Fruit fly (Drosophila melanogaster) whole organism, embryonic: ENCODE data around the gene Cad96Cb.

Experiments used
- Adf1 ChIP-seq: fragments of 200-800 bp; sonication (Bioruptor generic); IDR thresholded peaks from 2 replicates; pipeline ENCODE4 v1.3.6; 2022; ENCODE audit warnings: missing biosample characterization, missing genetic modification characterization
- Awh ChIP-seq: fragments of 200-800 bp; sonication (Bioruptor generic); IDR thresholded peaks from 2 replicates; pipeline ENCODE4, ENCODE4 v1.3.6; 2022; ENCODE audit warnings: missing biosample characterization, missing genetic modification characterization
- B-H2 ChIP-seq: fragments of 200-800 bp; sonication (Bioruptor generic); optimal IDR thresholded peaks from 2 replicates; lab custom pipeline; 2018; ENCODE audit warnings: missing biosample characterization, mild to moderate bottlenecking, missing genetic modification characterization
- CG10267 ChIP-seq: fragments of 200-800 bp; sonication (Bioruptor generic); optimal IDR thresholded peaks from 2 replicates; lab custom pipeline; 2018; ENCODE audit warnings: missing biosample characterization, mild to moderate bottlenecking, missing genetic modification characterization, moderate library complexity
- CG11456 ChIP-seq: fragments of 200-800 bp; sonication (Bioruptor generic); IDR thresholded peaks from 3 replicates; pipeline ENCODE4 v1.3.6; 2022; ENCODE audit warnings: missing biosample characterization, missing genetic modification characterization
- CG13624 ChIP-seq: fragments of 200-800 bp; sonication (Bioruptor generic); optimal IDR thresholded peaks from 2 replicates; lab custom pipeline; 2016; ENCODE audit warnings: missing biosample characterization, missing genetic modification characterization
- CG14014 ChIP-seq: fragments of 200-800 bp; sonication (Bioruptor generic); IDR thresholded peaks from 2 replicates; pipeline ENCODE4 v1.3.6; 2022; ENCODE audit warnings: missing biosample characterization, missing genetic modification characterization
- CG14710 ChIP-seq: fragments of 200-800 bp; sonication (Bioruptor generic); optimal IDR thresholded peaks from 3 replicates; lab custom pipeline; 2019; ENCODE audit warnings: missing biosample characterization, mild to moderate bottlenecking, missing genetic modification characterization, moderate library complexity
- CG16863 ChIP-seq: fragments of 200-800 bp; sonication (Bioruptor generic); optimal IDR thresholded peaks from 3 replicates; lab custom pipeline; 2016; ENCODE audit warnings: missing biosample characterization, missing genetic modification characterization
- CG2129 ChIP-seq: fragments of 200-800 bp; sonication (Bioruptor generic); IDR thresholded peaks from 2 replicates; pipeline ENCODE4 v1.3.6; 2022; ENCODE audit warnings: missing biosample characterization, missing genetic modification characterization; ENCODE audit not compliant: partially characterized antibody
- CG31441 ChIP-seq: fragments of 200-800 bp; sonication (Bioruptor generic); IDR thresholded peaks from 2 replicates; pipeline ENCODE4 v1.3.6; 2022; ENCODE audit warnings: missing biosample characterization, missing genetic modification characterization
- CG5245 ChIP-seq: fragments of 200-800 bp; sonication (Bioruptor generic); optimal IDR thresholded peaks from 3 replicates; lab custom pipeline; 2016; ENCODE audit warnings: missing biosample characterization, missing genetic modification characterization
- CG5953 ChIP-seq: fragments of 200-800 bp; sonication (Bioruptor generic); IDR thresholded peaks from 2 replicates; pipeline ENCODE4 v1.3.6; 2022; ENCODE audit warnings: missing biosample characterization, missing genetic modification characterization
- CG6765 ChIP-seq: fragments of 200-800 bp; sonication (Bioruptor generic); optimal IDR thresholded peaks from 3 replicates; lab custom pipeline; 2017; ENCODE audit warnings: missing biosample characterization, mild to moderate bottlenecking, missing genetic modification characterization
- CG7786 ChIP-seq: fragments of 200-800 bp; sonication (Bioruptor generic); optimal IDR thresholded peaks from 2 replicates; lab custom pipeline; 2016; ENCODE audit warnings: missing biosample characterization, missing genetic modification characterization
- CG9817 ChIP-seq: fragments of 200-800 bp; sonication (Bioruptor generic); optimal IDR thresholded peaks from 2 replicates; lab custom pipeline; 2018; ENCODE audit warnings: missing biosample characterization, mild to moderate bottlenecking, missing genetic modification characterization, moderate library complexity
- Chrac-16 ChIP-seq: fragments of 200-800 bp; sonication (Bioruptor generic); optimal IDR thresholded peaks from 3 replicates; lab custom pipeline; 2016; ENCODE audit warnings: missing biosample characterization, missing genetic modification characterization
- CkIIα-i1 ChIP-seq: fragments of 200-800 bp; sonication (Bioruptor generic); IDR thresholded peaks from 2 replicates; pipeline ENCODE4 v1.3.6; 2022; ENCODE audit warnings: missing biosample characterization, missing genetic modification characterization
- D ChIP-seq, 2 experiments: fragments of 200-800 bp in 1 of 2; fragments of >200 bp in 1 of 2; sonication (Bioruptor generic) in 1 of 2; optimal IDR thresholded peaks; 2 replicates in 1 of 2; 3 replicates in 1 of 2; lab custom pipeline; 2017; ENCODE audit warnings: mild to moderate bottlenecking in 1 of 2, missing biosample characterization in 1 of 2, missing genetic modification characterization in 1 of 2, missing genetic modification reagents in 1 of 2
- Dad ChIP-seq: fragments of 200-800 bp; sonication (Bioruptor generic); optimal IDR thresholded peaks from 3 replicates; lab custom pipeline; 2016; ENCODE audit warnings: missing biosample characterization, missing genetic modification characterization
- Deaf1 ChIP-seq: fragments of 200-800 bp; optimal IDR thresholded peaks from 3 replicates; lab custom pipeline; 2019; ENCODE audit warnings: missing biosample characterization, mild to moderate bottlenecking, missing genetic modification characterization, moderate library complexity
- Dip2 ChIP-seq: fragments of 200-800 bp; sonication (Bioruptor generic); IDR thresholded peaks from 2 replicates; pipeline ENCODE4 v1.3.6; 2022; ENCODE audit warnings: missing biosample characterization, missing genetic modification characterization
- E2f2 ChIP-seq: fragments of 200-800 bp; sonication (Bioruptor generic); IDR thresholded peaks from 2 replicates; pipeline ENCODE4 v1.3.6; 2022; ENCODE audit warnings: missing biosample characterization, missing genetic modification characterization
- Fer2 ChIP-seq: fragments of 200-800 bp; sonication (Bioruptor generic); optimal IDR thresholded peaks from 2 replicates; lab custom pipeline; 2018; ENCODE audit warnings: missing biosample characterization, mild to moderate bottlenecking, missing genetic modification characterization, moderate library complexity
- HmgD ChIP-seq: fragments of 200-800 bp; sonication (Bioruptor generic); optimal IDR thresholded peaks from 3 replicates; lab custom pipeline; 2016; ENCODE audit warnings: missing biosample characterization, missing genetic modification characterization
- Med ChIP-seq: fragments of 200-800 bp; sonication (Bioruptor generic); peaks from one replicate; lab custom pipeline; 2016; ENCODE audit warnings: missing biosample characterization, missing genetic modification characterization, mild to moderate bottlenecking, inconsistent platforms, moderate library complexity
- Nf-YA ChIP-seq: fragments of 200-800 bp; sonication (Bioruptor generic); IDR thresholded peaks from 2 replicates; pipeline ENCODE4 v1.3.6; 2022; ENCODE audit warnings: missing biosample characterization, missing genetic modification characterization
- Opbp ChIP-seq: fragments of 200-800 bp; sonication (Bioruptor generic); IDR thresholded peaks from 3 replicates; pipeline ENCODE4 v1.3.6; 2022; ENCODE audit warnings: missing biosample characterization, missing genetic modification characterization; ENCODE audit not compliant: partially characterized antibody
- Sox102F ChIP-seq: fragments of 200-800 bp; sonication (Bioruptor generic); optimal IDR thresholded peaks from 2 replicates; lab custom pipeline; 2018; ENCODE audit warnings: missing biosample characterization, mild to moderate bottlenecking, missing genetic modification characterization, moderate library complexity
- TFAM ChIP-seq: fragments of 200-800 bp; sonication (Bioruptor generic); optimal IDR thresholded peaks from 2 replicates; lab custom pipeline; 2017; ENCODE audit warnings: missing biosample characterization, missing genetic modification characterization, inconsistent platforms
- Vsx1 ChIP-seq: fragments of 200-800 bp; sonication (Bioruptor generic); optimal IDR thresholded peaks from 2 replicates; lab custom pipeline; 2017; ENCODE audit warnings: missing biosample characterization, mild to moderate bottlenecking, missing genetic modification characterization, missing genetic modification reagents
- al ChIP-seq: fragments of 200-800 bp; sonication (Bioruptor generic); IDR thresholded peaks from 2 replicates; pipeline ENCODE4 v1.3.6; 2022; ENCODE audit warnings: missing biosample characterization, missing genetic modification characterization
- bsh ChIP-seq, 2 experiments: fragments of 200-800 bp; sonication (Bioruptor generic); optimal IDR thresholded peaks; 2 replicates each; lab custom pipeline; 2017 to 2018; ENCODE audit warnings: mild to moderate bottlenecking in 2 of 2, missing biosample characterization in 2 of 2, missing genetic modification characterization in 2 of 2, moderate library complexity in 1 of 2
- cato ChIP-seq: fragments of 200-800 bp; sonication (Bioruptor generic); optimal IDR thresholded peaks from 2 replicates; lab custom pipeline; 2016; ENCODE audit warnings: missing biosample characterization, missing genetic modification characterization, borderline replicate concordance
- dysf ChIP-seq: fragments of 200-800 bp; sonication (Bioruptor generic); IDR thresholded peaks from 3 replicates; pipeline ENCODE4 v1.3.6; 2022; ENCODE audit warnings: missing biosample characterization, missing genetic modification characterization
- ewg ChIP-seq: fragments of 200-800 bp; sonication (Bioruptor generic); optimal IDR thresholded peaks from 3 replicates; lab custom pipeline; 2017; ENCODE audit warnings: mild to moderate bottlenecking, missing biosample characterization, missing genetic modification reagents, missing genetic modification characterization
- ftz-f1 ChIP-seq: fragments of 200-800 bp; sonication (Bioruptor generic); optimal IDR thresholded peaks from 2 replicates; lab custom pipeline; 2016; ENCODE audit warnings: missing biosample characterization, missing genetic modification characterization
- gsb-n ChIP-seq: fragments of 200-800 bp; sonication (Bioruptor generic); optimal IDR thresholded peaks from 3 replicates; lab custom pipeline; 2018; ENCODE audit warnings: missing biosample characterization, mild to moderate bottlenecking, missing genetic modification characterization
- hbn ChIP-seq: fragments of 200-800 bp; sonication (Bioruptor generic); IDR thresholded peaks from 2 replicates; pipeline ENCODE4 v1.3.6; 2022; ENCODE audit warnings: missing biosample characterization, missing genetic modification characterization; ENCODE audit not compliant: partially characterized antibody
- jigr1 ChIP-seq: fragments of 200-800 bp; sonication (Bioruptor generic); IDR thresholded peaks from 3 replicates; pipeline ENCODE4 v1.3.6; 2022; ENCODE audit warnings: missing biosample characterization, missing genetic modification characterization
- jing ChIP-seq: fragments of 200-800 bp; sonication (Bioruptor generic); optimal IDR thresholded peaks from 2 replicates; lab custom pipeline; 2018; ENCODE audit warnings: missing biosample characterization, mild to moderate bottlenecking, missing genetic modification characterization
- lola ChIP-seq, 3 experiments: fragments of >200 bp in 2 of 3; fragments of 200-800 bp in 1 of 3; sonication (Bioruptor generic) in 1 of 3; optimal IDR thresholded peaks; 2 replicates each; lab custom pipeline; 2017 to 2019; ENCODE audit warnings: missing biosample characterization in 3 of 3, missing genetic modification characterization in 3 of 3, mild to moderate bottlenecking in 1 of 3, moderate library complexity in 1 of 3
- nerfin-1 ChIP-seq: fragments of 200-800 bp; sonication (Bioruptor generic); optimal IDR thresholded peaks from 3 replicates; lab custom pipeline; 2019; ENCODE audit warnings: missing biosample characterization, mild to moderate bottlenecking, missing genetic modification characterization, moderate library complexity
- org-1 ChIP-seq: fragments of 200-800 bp; sonication (Bioruptor generic); optimal IDR thresholded peaks from 2 replicates; lab custom pipeline; 2017; ENCODE audit warnings: missing biosample characterization, missing genetic modification characterization
- otp ChIP-seq: fragments of 200-800 bp; sonication (Bioruptor generic); IDR thresholded peaks from 3 replicates; pipeline ENCODE4, ENCODE4 v1.3.6; 2022; ENCODE audit warnings: missing biosample characterization, missing genetic modification characterization
- slou ChIP-seq: fragments of 200-800 bp; sonication (Bioruptor generic); optimal IDR thresholded peaks from 3 replicates; lab custom pipeline; 2016; ENCODE audit warnings: missing biosample characterization, missing genetic modification characterization
- sqz ChIP-seq: fragments of 200-800 bp; sonication (Bioruptor generic); optimal IDR thresholded peaks from 3 replicates; lab custom pipeline; 2018; ENCODE audit warnings: missing biosample characterization, mild to moderate bottlenecking, missing genetic modification characterization
- ttk ChIP-seq: fragments of 200-800 bp; sonication (Bioruptor generic); IDR thresholded peaks from 2 replicates; pipeline ENCODE4 v2.1.2; 2022; ENCODE audit warnings: missing biosample characterization, missing genetic modification characterization
- z ChIP-seq: fragments of 200-800 bp; sonication (Bioruptor generic); IDR thresholded peaks from 3 replicates; pipeline ENCODE4 v1.3.6; 2022; ENCODE audit warnings: missing biosample characterization, missing genetic modification characterization
- zen2 ChIP-seq: fragments of 200-800 bp; sonication (Bioruptor generic); IDR thresholded peaks from 3 replicates; pipeline ENCODE4 v1.3.6; 2022; ENCODE audit warnings: missing biosample characterization, missing genetic modification characterization; ENCODE audit not compliant: partially characterized antibody

Cad96Cb gene

DNA sequence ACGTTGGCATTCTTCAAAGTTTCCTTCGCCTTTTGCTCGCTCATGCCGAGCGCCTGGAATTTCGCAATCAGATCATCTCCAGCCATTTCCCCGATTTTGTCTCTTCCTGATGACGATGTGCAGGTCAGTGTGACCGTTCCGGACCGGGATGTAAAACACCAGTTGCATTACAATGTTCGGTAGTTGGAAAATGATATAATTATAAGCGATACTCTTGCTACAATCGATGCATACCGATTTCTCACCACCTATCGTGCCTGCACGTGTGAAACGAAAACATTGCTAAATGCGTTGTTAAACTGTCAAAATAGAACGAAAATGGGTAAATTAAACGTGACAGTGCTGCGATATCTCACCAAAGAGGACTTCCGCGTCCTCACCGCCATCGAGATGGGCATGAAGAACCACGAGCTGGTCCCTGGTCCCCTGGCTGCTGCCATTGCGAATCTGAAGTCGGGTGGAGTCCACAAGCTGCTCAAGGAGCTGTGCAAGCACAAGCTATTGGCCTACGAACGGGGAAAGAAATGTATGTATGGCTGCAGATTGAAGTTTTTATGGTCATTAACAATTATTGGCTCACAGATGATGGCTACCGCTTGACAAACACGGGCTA lies 33.6 kb upstream of the Cad96Cb start, which contains the start of the genes GlnRS and RIOK2 (continued):
- TF ChIP-seq Adf1 (GFP tag; lab: Robert Waterston, UW) (no peak), D (optimal IDR thresholded peaks at IDR 0.05; lab: Kevin White, UChicago) (peak; percentile 24), D (GFP tag; optimal IDR thresholded peaks at IDR 0.05; lab: Kevin White, UChicago) (no peak), CG6765 (GFP tag; lab: Kevin White, UChicago) (no peak), org-1 (no peak), Dip2 (no peak), Dad (GFP tag; lab: Kevin White, UChicago) (no peak), dysf (GFP tag; lab: Robert Waterston, UW) (no peak), B-H2 (GFP tag; lab: Kevin White, UChicago) (peak; percentile 53), CG9817 (tag; lab: Kevin White, UChicago) (no peak), lola (GFP tag; optimal IDR thresholded peaks at IDR 0.05; lab: Kevin White, UChicago) (peak in 1 of 3 experiments; percentile 100), Awh (GFP tag; lab: Robert Waterston, UW) (no peak), CG14710 (tag; lab: Kevin White, UChicago) (no peak), CG16863 (GFP tag; lab: Kevin White, UChicago) (no peak), hbn (GFP tag; lab: Robert Waterston, UW) (peak; percentile 97), CG14014 (GFP tag; lab: Robert Waterston, UW) (no peak), Sox102F (no peak), TFAM (GFP tag; lab: Kevin White, UChicago) (no peak), zen2 (GFP tag; lab: Robert Waterston, UW) (peak; percentile 95), slou (no peak), jigr1 (GFP tag; lab: Robert Waterston, UW) (no peak), Chrac-16 (GFP tag; lab: Kevin White, UChicago) (no peak), ewg (no peak), Med (peak; percentile 78), CG5953 (GFP tag; lab: Robert Waterston, UW) (no peak), CG5245 (GFP tag; lab: Kevin White, UChicago) (no peak), CkIIα-i1 (GFP tag; lab: Robert Waterston, UW) (no peak), CG13624 (GFP tag; lab: Kevin White, UChicago) (peak; percentile 75), HmgD (GFP tag; lab: Kevin White, UChicago) (peak; percentile 50), gsb-n (tag; lab: Kevin White, UChicago) (no peak), al (GFP tag; lab: Robert Waterston, UW) (no peak), CG7786 (GFP tag; lab: Kevin White, UChicago) (peak; percentile 10), sqz (no peak), nerfin-1 (tag; lab: Kevin White, UChicago) (no peak), jing (no peak), CG11456 (GFP tag; lab: Robert Waterston, UW) (no peak), otp (GFP tag; lab: Robert Waterston, UW) (no peak), Opbp (GFP tag; lab: Robert Waterston, UW) (peak; percentile 97), CG10267 (tag; lab: Kevin White, UChicago) (peak; percentile 62), Nf-YA (GFP tag; lab: Robert Waterston, UW) (no peak), cato (no peak), Fer2 (tag; lab: Kevin White, UChicago) (no peak), E2f2 (GFP tag; lab: Robert Waterston, UW) (no peak), ftz-f1 (GFP tag; lab: Kevin White, UChicago) (no peak), CG31441 (GFP tag; lab: Robert Waterston, UW) (no peak), CG2129 (GFP tag; lab: Robert Waterston, UW) (peak; percentile 87), Deaf1 (no peak), ttk (GFP tag; lab: Robert Waterston, UW) (no peak), Vsx1 (GFP tag; lab: Kevin White, UChicago) (no peak), bsh (GFP tag; optimal IDR thresholded peaks at IDR 0.05; lab: Kevin White, UChicago) (no peak), z (no peak)
